Fruit fly (Drosophila melanogaster) whole organism, embryonic: Measurements from ENCODE around the gene BNIP3.
A peak's percentile ranks its signal among the peaks of the same experiment; 100 is the strongest.

Source experiments
- Antp ChIP-seq: fragments of 200-800 bp; sonication (Bioruptor generic); optimal IDR thresholded peaks from 3 replicates; lab custom pipeline; 2016; ENCODE audit warnings: missing biosample characterization, missing genetic modification characterization
- B-H1 ChIP-seq: fragments of 200-800 bp; sonication (Bioruptor generic); IDR thresholded peaks from 3 replicates; pipeline ENCODE4 v1.3.6; 2022; ENCODE audit warnings: missing biosample characterization, missing genetic modification characterization
- CG10543 ChIP-seq: fragments of 200-800 bp; sonication (Bioruptor generic); optimal IDR thresholded peaks from 3 replicates; lab custom pipeline; 2017; ENCODE audit warnings: missing biosample characterization, mild to moderate bottlenecking, missing genetic modification characterization, moderate library complexity
- CG12104 ChIP-seq: fragments of 200-800 bp; sonication (Bioruptor generic); optimal IDR thresholded peaks from 3 replicates; lab custom pipeline; 2016; ENCODE audit warnings: missing biosample characterization, missing genetic modification characterization
- CG12155 ChIP-seq: fragments of 200-800 bp; sonication (Bioruptor generic); optimal IDR thresholded peaks from 3 replicates; lab custom pipeline; 2016; ENCODE audit warnings: missing biosample characterization, missing genetic modification characterization
- CG12236 ChIP-seq: fragments of 200-800 bp; sonication (Bioruptor generic); optimal IDR thresholded peaks from 2 replicates; lab custom pipeline; 2016; ENCODE audit warnings: missing biosample characterization, missing genetic modification characterization
- CG12659 ChIP-seq: fragments of 200-800 bp; sonication (Bioruptor generic); optimal IDR thresholded peaks from 3 replicates; lab custom pipeline; 2017; ENCODE audit warnings: mild to moderate bottlenecking, missing biosample characterization, missing genetic modification reagents, missing genetic modification characterization
- CG13287 ChIP-seq: fragments of 200-800 bp; sonication (Bioruptor generic); IDR thresholded peaks from 2 replicates; pipeline ENCODE4 v1.3.6; 2022; ENCODE audit warnings: missing biosample characterization, missing genetic modification characterization; ENCODE audit not compliant: partially characterized antibody
- CG14050 ChIP-seq: fragments of 200-800 bp; sonication (Bioruptor generic); IDR thresholded peaks from 3 replicates; pipeline ENCODE4 v1.3.6; 2022; ENCODE audit warnings: missing biosample characterization, missing genetic modification characterization
- CG16815 ChIP-seq: fragments of 200-800 bp; sonication (Bioruptor generic); optimal IDR thresholded peaks from 3 replicates; lab custom pipeline; 2017; ENCODE audit warnings: missing biosample characterization, mild to moderate bottlenecking, missing genetic modification characterization
- CG18262 ChIP-seq: fragments of 200-800 bp; optimal IDR thresholded peaks from 3 replicates; lab custom pipeline; 2019; ENCODE audit warnings: missing biosample characterization, mild to moderate bottlenecking, missing genetic modification characterization, moderate library complexity
- CG30020 ChIP-seq: fragments of 200-800 bp; optimal IDR thresholded peaks from 2 replicates; lab custom pipeline; 2019; ENCODE audit warnings: missing biosample characterization, mild to moderate bottlenecking, missing genetic modification characterization, moderate library complexity
- CG30431 ChIP-seq: fragments of 200-800 bp; sonication (Bioruptor generic); optimal IDR thresholded peaks from 2 replicates; lab custom pipeline; 2017; ENCODE audit warnings: missing biosample characterization, missing genetic modification characterization
- CG31224 ChIP-seq: fragments of 200-800 bp; sonication (Bioruptor generic); IDR thresholded peaks from 2 replicates; pipeline ENCODE4 v1.3.6; 2022; ENCODE audit warnings: missing biosample characterization, missing genetic modification characterization
- CG6791 ChIP-seq: fragments of 200-800 bp; sonication (Bioruptor generic); IDR thresholded peaks from 3 replicates; pipeline ENCODE4 v1.3.6; 2022; ENCODE audit warnings: missing biosample characterization, missing genetic modification characterization; ENCODE audit not compliant: partially characterized antibody
- CG6813 ChIP-seq: fragments of 200-800 bp; sonication (Bioruptor generic); optimal IDR thresholded peaks from 2 replicates; lab custom pipeline; 2017; ENCODE audit warnings: missing biosample characterization, missing genetic modification characterization, mild to moderate bottlenecking, moderate library complexity, missing genetic modification reagents
- CG8281 ChIP-seq: fragments of 200-800 bp; sonication (Bioruptor generic); optimal IDR thresholded peaks from 2 replicates; lab custom pipeline; 2018; ENCODE audit warnings: missing biosample characterization, mild to moderate bottlenecking, missing genetic modification characterization, moderate library complexity
- CG8290 ChIP-seq, 3 experiments: fragments of 200-800 bp; sonication (Bioruptor generic); optimal IDR thresholded peaks; 2 replicates each; lab custom pipeline; 2016 to 2019; ENCODE audit warnings: missing biosample characterization in 3 of 3, missing genetic modification characterization in 3 of 3, mild to moderate bottlenecking in 2 of 3, moderate library complexity in 1 of 3
- CG9727 ChIP-seq: fragments of 200-800 bp; sonication (Bioruptor generic); optimal IDR thresholded peaks from 3 replicates; lab custom pipeline; 2017; ENCODE audit warnings: missing biosample characterization, mild to moderate bottlenecking, missing genetic modification characterization
- Dbx ChIP-seq: fragments of 200-800 bp; sonication (Bioruptor generic); IDR thresholded peaks from 3 replicates; pipeline ENCODE4 v1.3.6; 2022; ENCODE audit warnings: missing biosample characterization, missing genetic modification characterization
- Dfd ChIP-seq, 2 experiments: fragments of >200 bp; optimal IDR thresholded peaks; 2 replicates each; lab custom pipeline; 2017; ENCODE audit warnings: missing biosample characterization in 2 of 2, missing genetic modification characterization in 2 of 2
- Dip2 ChIP-seq: fragments of 200-800 bp; sonication (Bioruptor generic); IDR thresholded peaks from 2 replicates; pipeline ENCODE4 v1.3.6; 2022; ENCODE audit warnings: missing biosample characterization, missing genetic modification characterization
- Dip3 ChIP-seq: fragments of 200-800 bp; sonication (Bioruptor generic); optimal IDR thresholded peaks from 3 replicates; lab custom pipeline; 2016; ENCODE audit warnings: missing biosample characterization, missing genetic modification characterization
- ERR ChIP-seq: fragments of 200-800 bp; sonication (Bioruptor generic); optimal IDR thresholded peaks from 2 replicates; lab custom pipeline; 2016; ENCODE audit warnings: missing biosample characterization, missing genetic modification characterization
- Hmx ChIP-seq: fragments of 200-800 bp; sonication (Bioruptor generic); optimal IDR thresholded peaks from 2 replicates; lab custom pipeline; 2016; ENCODE audit warnings: missing biosample characterization, missing genetic modification characterization
- Hr3 ChIP-seq: fragments of 200-800 bp; sonication (Bioruptor generic); optimal IDR thresholded peaks from 3 replicates; lab custom pipeline; 2016; ENCODE audit warnings: missing biosample characterization, missing genetic modification characterization
- Scr ChIP-seq: fragments of 200-800 bp; sonication (Bioruptor generic); IDR thresholded peaks from 2 replicates; pipeline ENCODE4 v1.3.6; 2022; ENCODE audit warnings: missing biosample characterization, missing genetic modification characterization; ENCODE audit not compliant: partially characterized antibody
- Taf1 ChIP-seq: fragments of 200-800 bp; sonication (Bioruptor generic); IDR thresholded peaks from 2 replicates; pipeline ENCODE4 v1.3.6; 2022; ENCODE audit warnings: missing biosample characterization, missing genetic modification characterization
- Xbp1 ChIP-seq: fragments of 200-800 bp; sonication (Bioruptor generic); optimal IDR thresholded peaks from 3 replicates; lab custom pipeline; 2016; ENCODE audit warnings: missing biosample characterization, mild to moderate bottlenecking, missing genetic modification characterization
- ato ChIP-seq: fragments of 200-800 bp; sonication (Bioruptor generic); IDR thresholded peaks from 2 replicates; pipeline ENCODE4 v1.3.6; 2022; ENCODE audit warnings: missing biosample characterization, missing genetic modification characterization; ENCODE audit not compliant: partially characterized antibody
- bowl ChIP-seq: fragments of 200-800 bp; sonication (Bioruptor generic); IDR thresholded peaks from 2 replicates; pipeline ENCODE4 v1.3.6; 2022; ENCODE audit warnings: missing biosample characterization, missing genetic modification characterization
- dysf ChIP-seq: fragments of 200-800 bp; sonication (Bioruptor generic); IDR thresholded peaks from 3 replicates; pipeline ENCODE4 v1.3.6; 2022; ENCODE audit warnings: missing biosample characterization, missing genetic modification characterization
- fru ChIP-seq: fragments of >200 bp; optimal IDR thresholded peaks from 2 replicates; lab custom pipeline; 2017
- jigr1 ChIP-seq: fragments of 200-800 bp; sonication (Bioruptor generic); IDR thresholded peaks from 3 replicates; pipeline ENCODE4 v1.3.6; 2022; ENCODE audit warnings: missing biosample characterization, missing genetic modification characterization
- lbe ChIP-seq: fragments of 200-800 bp; sonication (Bioruptor generic); optimal IDR thresholded peaks from 2 replicates; lab custom pipeline; 2016; ENCODE audit warnings: missing biosample characterization, mild to moderate bottlenecking, missing genetic modification characterization
- lov ChIP-seq, 2 experiments: fragments of 200-800 bp in 1 of 2; fragments of >200 bp in 1 of 2; sonication (Bioruptor generic) in 1 of 2; IDR thresholded peaks in 1 of 2; optimal IDR thresholded peaks in 1 of 2; 2 replicates in 1 of 2; 3 replicates in 1 of 2; pipeline versions ENCODE4 v1.3.6 to Lab custom; 2017 to 2022; ENCODE audit warnings: missing biosample characterization in 1 of 2, missing genetic modification characterization in 1 of 2
- nau ChIP-seq: fragments of 200-800 bp; sonication (Bioruptor generic); optimal IDR thresholded peaks from 3 replicates; lab custom pipeline; 2017; ENCODE audit warnings: missing biosample characterization, mild to moderate bottlenecking, missing genetic modification characterization, missing genetic modification reagents
- oc ChIP-seq: fragments of 200-800 bp; sonication (Bioruptor generic); optimal IDR thresholded peaks from 2 replicates; lab custom pipeline; 2018; ENCODE audit warnings: missing biosample characterization, mild to moderate bottlenecking, missing genetic modification characterization, moderate library complexity
- peb ChIP-seq: fragments of 200-800 bp; sonication (Bioruptor generic); IDR thresholded peaks from 2 replicates; pipeline ENCODE4 v1.3.6; 2022; ENCODE audit warnings: missing biosample characterization, missing genetic modification characterization
- phol ChIP-seq: fragments of 200-800 bp; sonication (Bioruptor generic); optimal IDR thresholded peaks from 3 replicates; lab custom pipeline; 2018; ENCODE audit warnings: missing biosample characterization, mild to moderate bottlenecking, missing genetic modification characterization, moderate library complexity
- pnt ChIP-seq: fragments of 200-800 bp; sonication (Bioruptor generic); optimal IDR thresholded peaks from 3 replicates; lab custom pipeline; 2016; ENCODE audit warnings: missing biosample characterization, missing genetic modification characterization
- prd ChIP-seq, 3 experiments: fragments of >200 bp in 2 of 3; fragments of 200-800 bp in 1 of 3; sonication (Bioruptor generic) in 1 of 3; optimal IDR thresholded peaks in 2 of 3; IDR thresholded peaks in 1 of 3; 2 replicates in 2 of 3; 3 replicates in 1 of 3; pipeline versions ENCODE4 v1.3.6 to Lab custom; 2017 to 2022; ENCODE audit warnings: missing biosample characterization in 1 of 3, missing genetic modification characterization in 1 of 3
- pzg ChIP-seq: fragments of 200-800 bp; sonication (Bioruptor generic); optimal IDR thresholded peaks from 3 replicates; lab custom pipeline; 2018; ENCODE audit warnings: missing biosample characterization, mild to moderate bottlenecking, missing genetic modification characterization, moderate library complexity
- rib ChIP-seq: fragments of 200-800 bp; sonication (Bioruptor generic); IDR thresholded peaks from 2 replicates; pipeline ENCODE4 v1.3.6; 2022; ENCODE audit warnings: missing biosample characterization, missing genetic modification characterization
- zfh2 ChIP-seq: fragments of 200-800 bp; sonication (Bioruptor generic); optimal IDR thresholded peaks from 2 replicates; lab custom pipeline; 2016; ENCODE audit warnings: missing biosample characterization, missing genetic modification characterization

Gene BNIP3

dm6 chr3L:20473021-20473799, 46.0 kb downstream of the BNIP3 start, which contains the start of the genes CG32428 and CG5969 (continued):
- TF ChIP-seq bowl (GFP tag; lab: Robert Waterston, UW) (no peak), CG6791 (GFP tag; lab: Robert Waterston, UW) (no peak), CG30020 (tag; lab: Kevin White, UChicago) (peak; percentile 65), pzg (GFP tag; lab: Kevin White, UChicago) (peak; percentile 62), phol (tag; lab: Kevin White, UChicago) (peak; percentile 69), CG12104 (GFP tag; lab: Kevin White, UChicago) (peak; percentile 55), CG13287 (GFP tag; lab: Robert Waterston, UW) (no peak; the same call in 1 of the 2 replicates), rib (peak; percentile 77), CG12155 (GFP tag; lab: Kevin White, UChicago) (peak; percentile 28), CG31224 (GFP tag; lab: Robert Waterston, UW) (peak; percentile 52; the same call in 1 of the 2 replicates), oc (tag; lab: Kevin White, UChicago) (peak; percentile 13), Taf1 (GFP tag; lab: Robert Waterston, UW) (peak; percentile 49), CG12236 (GFP tag; lab: Kevin White, UChicago) (no peak), Dip2 (GFP tag; lab: Robert Waterston, UW) (no peak), CG30431 (GFP tag; lab: Kevin White, UChicago) (peak; percentile 29), dysf (GFP tag; lab: Robert Waterston, UW) (peak; percentile 67), Scr (GFP tag; lab: Robert Waterston, UW) (no peak), zfh2 (peak; percentile 16), Hmx (GFP tag; lab: Kevin White, UChicago) (no peak), prd (optimal IDR thresholded peaks at IDR 0.05; lab: Kevin White, UChicago) (no peak), prd (GFP tag; IDR thresholded peaks at IDR 0.05; lab: Robert Waterston, UW) (peak; percentile 65), Xbp1 (peak; percentile 59), jigr1 (GFP tag; lab: Robert Waterston, UW) (no peak), CG10543 (GFP tag; lab: Kevin White, UChicago) (no peak), Dbx (GFP tag; lab: Robert Waterston, UW) (peak; percentile 73; the same call in 2 of the 3 replicates), Dfd (GFP tag; optimal IDR thresholded peaks at IDR 0.05; lab: Kevin White, UChicago) (no peak), pnt (GFP tag; lab: Kevin White, UChicago) (no peak), lbe (GFP tag; lab: Kevin White, UChicago) (peak; percentile 54), ERR (GFP tag; lab: Kevin White, UChicago) (no peak), lov (optimal IDR thresholded peaks at IDR 0.05; lab: Kevin White, UChicago) (no peak), lov (GFP tag; IDR thresholded peaks at IDR 0.05; lab: Robert Waterston, UW) (no peak), ato (GFP tag; lab: Robert Waterston, UW) (no peak), CG18262 (tag; lab: Kevin White, UChicago) (peak; percentile 54), CG14050 (peak; percentile 19; the same call in 1 of the 3 replicates), CG8281 (tag; lab: Kevin White, UChicago) (peak; percentile 0), CG9727 (peak; percentile 70), fru (lab: Kevin White, UChicago) (no peak), CG16815 (GFP tag; lab: Kevin White, UChicago) (peak; percentile 23), nau (GFP tag; lab: Kevin White, UChicago) (no peak), CG12659 (peak; percentile 72), CG8290 (GFP tag; optimal IDR thresholded peaks at IDR 0.05; lab: Kevin White, UChicago) (no peak), CG8290 (tag; optimal IDR thresholded peaks at IDR 0.05; lab: Kevin White, UChicago) (peak in 1 of 2 experiments; percentile 58), peb (no peak), B-H1 (GFP tag; lab: Robert Waterston, UW) (peak; percentile 62), Hr3 (GFP tag; lab: Kevin White, UChicago) (peak; percentile 53), Dip3 (GFP tag; lab: Kevin White, UChicago) (peak; percentile 9), CG6813 (GFP tag; lab: Kevin White, UChicago) (peak; percentile 20), Antp (GFP tag; lab: Kevin White, UChicago) (no peak)
